Worm (Caenorhabditis elegans): ENCODE data around the gene lin-23.

DNA sequence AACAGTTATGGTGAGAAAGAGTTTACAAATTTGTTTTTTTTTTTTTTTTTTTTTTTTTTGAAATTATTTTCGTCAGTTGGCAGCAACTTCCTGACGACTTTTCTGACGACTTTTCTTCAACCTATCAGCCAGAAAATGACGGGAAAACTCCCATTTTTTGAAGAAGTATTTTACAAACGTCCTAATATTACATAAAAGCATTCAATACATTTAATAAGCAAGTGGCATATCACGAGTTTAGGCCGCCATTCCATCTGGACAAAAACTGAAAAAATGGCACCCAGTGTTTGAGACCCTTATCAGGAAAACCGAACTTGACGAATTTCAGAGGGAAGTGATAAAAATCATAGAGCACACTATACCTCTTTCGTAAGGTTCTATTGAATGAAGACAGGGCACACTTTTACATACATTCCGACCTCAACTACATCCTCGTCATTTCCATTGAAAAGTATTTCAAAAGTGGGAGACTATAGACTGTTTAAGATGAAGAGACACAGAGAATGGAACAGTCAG lies 36.3 kb upstream of the lin-23 start:
- TF ChIP-seq aptf-3 (GFP tag; IDR thresholded peaks at IDR 0.05) (no peak), madf-10 (tag; optimal IDR thresholded peaks at IDR 0.05) (no peak), atf-7 (tag; optimal IDR thresholded peaks at IDR 0.05) (no peak), mcd-1 (GFP tag; IDR thresholded peaks at IDR 0.05) (no peak), snpc-4 (GFP tag; optimal IDR thresholded peaks at IDR 0.05) (no peak), snpc-4 (tag; optimal IDR thresholded peaks at IDR 0.05) (no peak), nhr-120 (GFP tag; IDR thresholded peaks at IDR 0.05) (no peak), bed-1 (GFP tag; IDR thresholded peaks at IDR 0.05) (no peak), ama-1 (optimal IDR thresholded peaks at IDR 0.05) (no peak), ama-1 (GFP tag; optimal IDR thresholded peaks at IDR 0.05) (no peak), ceh-27 (GFP tag; optimal IDR thresholded peaks at IDR 0.05) (no peak), hsf-1 (GFP tag; IDR thresholded peaks at IDR 0.05) (no peak), unc-62 (GFP tag; optimal IDR thresholded peaks at IDR 0.05) (no peak), F10E7.11 (tag; optimal IDR thresholded peaks at IDR 0.05) (no peak)

Measured in whole organism, young adult.